Worm (Caenorhabditis elegans) whole organism, young adult: ENCODE data around the gene W03F8.6.
"Not testable (repeated sequence)": the region's sequence is repeated elsewhere in the genome, so short reads cannot be mapped to it uniquely, and the experiment has no call there.

ENCODE experiments used
- B0019.2 ChIP-seq: fragments of 200-800 bp; sonication (Bioruptor generic); conservative IDR thresholded peaks from 2 replicates; pipeline ENCODE4 v1.3.6; 2022; ENCODE audit warnings: missing genetic modification reagents, missing genetic modification characterization, missing compliant biosample characterization
- F10E7.11 ChIP-seq: sonication (generic microtip); optimal IDR thresholded peaks from 2 replicates; lab custom pipeline; 2017; ENCODE audit warnings: mild to moderate bottlenecking, missing genetic modification characterization, moderate library complexity, missing compliant biosample characterization
- F49E8.2 ChIP-seq: sonication (generic microtip); optimal IDR thresholded peaks from 3 replicates; lab custom pipeline; 2017; ENCODE audit warnings: missing genetic modification characterization, mild to moderate bottlenecking, missing compliant biosample characterization, antibody characterized with exemption, moderate library complexity; ENCODE audit not compliant: insufficient read depth
- F55B11.4 ChIP-seq: sonication (generic microtip); optimal IDR thresholded peaks from 2 replicates; lab custom pipeline; 2016; ENCODE audit warnings: missing compliant biosample characterization, missing genetic modification characterization, borderline replicate concordance; ENCODE audit not compliant: insufficient read depth
- K11D2.4 ChIP-seq: fragments of 200-800 bp; sonication (Bioruptor generic); IDR thresholded peaks from 2 replicates; pipeline ENCODE4 v1.3.6; 2022; ENCODE audit warnings: missing genetic modification reagents, missing genetic modification characterization, missing compliant biosample characterization
- K12H6.12 ChIP-seq: fragments of 200-800 bp; sonication (Bioruptor generic); optimal IDR thresholded peaks from 2 replicates; lab custom pipeline; 2018; ENCODE audit warnings: mild to moderate bottlenecking, missing genetic modification characterization, missing compliant biosample characterization
- aptf-2 ChIP-seq: fragments of 200-800 bp; sonication (Bioruptor generic); conservative IDR thresholded peaks from 2 replicates; pipeline ENCODE4 v1.3.6; 2022; ENCODE audit warnings: missing genetic modification reagents, missing genetic modification characterization, missing compliant biosample characterization
- atf-7 ChIP-seq: sonication (generic microtip); optimal IDR thresholded peaks from 2 replicates; lab custom pipeline; 2017; ENCODE audit warnings: mild to moderate bottlenecking, missing genetic modification characterization, missing compliant biosample characterization
- attf-6 ChIP-seq: fragments of 200-800 bp; sonication (Bioruptor generic); IDR thresholded peaks from 2 replicates; pipeline ENCODE4 v1.3.6; 2022; ENCODE audit warnings: missing genetic modification reagents, missing genetic modification characterization, missing compliant biosample characterization
- bed-2 ChIP-seq: fragments of 200-800 bp; sonication (Bioruptor generic); IDR thresholded peaks from 2 replicates; pipeline ENCODE4 v1.3.6; 2022; ENCODE audit warnings: missing genetic modification reagents, missing genetic modification characterization, missing compliant biosample characterization
- ceh-100 ChIP-seq: fragments of 200-800 bp; sonication (Bioruptor generic); IDR thresholded peaks from 2 replicates; pipeline ENCODE4 v1.3.6; 2022; ENCODE audit warnings: missing genetic modification reagents, missing genetic modification characterization, missing compliant biosample characterization
- ceh-79 ChIP-seq: sonication (generic microtip); optimal IDR thresholded peaks from 2 replicates; lab custom pipeline; 2017; ENCODE audit warnings: mild to moderate bottlenecking, missing genetic modification characterization, missing compliant biosample characterization
- die-1 ChIP-seq: sonication (generic microtip); optimal IDR thresholded peaks from 2 replicates; lab custom pipeline; 2016; ENCODE audit warnings: missing genotype, mild to moderate bottlenecking, missing genetic modification characterization, missing compliant biosample characterization
- dox-1 ChIP-seq: fragments of 200-800 bp; sonication (Bioruptor generic); IDR thresholded peaks from 2 replicates; pipeline ENCODE4 v1.3.6; 2022; ENCODE audit warnings: missing genetic modification reagents, missing genetic modification characterization, missing compliant biosample characterization
- egrh-3 ChIP-seq: fragments of 200-800 bp; sonication (Bioruptor generic); IDR thresholded peaks from 2 replicates; pipeline ENCODE4 v1.3.6; 2022; ENCODE audit warnings: missing genetic modification reagents, missing genetic modification characterization, missing compliant biosample characterization
- him-1 ChIP-seq: sonication (generic microtip); optimal IDR thresholded peaks from 2 replicates; lab custom pipeline; 2016; ENCODE audit warnings: missing genotype, missing genetic modification reagents, missing genetic modification characterization, missing compliant biosample characterization
- hlh-12 ChIP-seq: sonication (generic microtip); optimal IDR thresholded peaks from 2 replicates; lab custom pipeline; 2016; ENCODE audit warnings: missing genetic modification characterization, missing compliant biosample characterization
- hmg-1.2 ChIP-seq: fragments of 200-800 bp; sonication (Bioruptor generic); IDR thresholded peaks from 2 replicates; pipeline ENCODE4 v1.3.6; 2022; ENCODE audit warnings: missing genetic modification reagents, missing genetic modification characterization, missing compliant biosample characterization
- hmg-20 ChIP-seq: fragments of 200-800 bp; sonication (Bioruptor generic); IDR thresholded peaks from 2 replicates; pipeline ENCODE4 v1.3.6; 2022; ENCODE audit warnings: missing genetic modification reagents, missing genetic modification characterization, missing compliant biosample characterization
- hrde-1 ChIP-seq: sonication (generic microtip); optimal IDR thresholded peaks from 2 replicates; lab custom pipeline; 2016; ENCODE audit warnings: missing genetic modification characterization, mild to moderate bottlenecking, missing compliant biosample characterization, moderate library complexity, missing genotype, missing genetic modification reagents, borderline replicate concordance
- let-526 ChIP-seq: fragments of 200-800 bp; sonication (Bioruptor generic); IDR thresholded peaks from 2 replicates; pipeline ENCODE4 v1.3.6; 2022; ENCODE audit warnings: missing genetic modification reagents, missing genetic modification characterization, missing compliant biosample characterization
- lin-35 ChIP-seq, 3 experiments: fragments of 150-350 bp in 2 of 3; sonication (generic microtip) in 1 of 3; optimal IDR thresholded peaks; 2 replicates each; lab custom pipeline; 2014 to 2018; ENCODE audit warnings: missing biosample characterization in 3 of 3, missing genetic modification characterization in 3 of 3, missing genetic modification reagents in 3 of 3
- lin-40 ChIP-seq: sonication (generic microtip); optimal IDR thresholded peaks from 2 replicates; lab custom pipeline; 2016; ENCODE audit warnings: missing genetic modification characterization, mild to moderate bottlenecking, missing compliant biosample characterization, missing genotype, missing genetic modification reagents
- mcd-1 ChIP-seq: fragments of 200-800 bp; sonication (Bioruptor generic); IDR thresholded peaks from 2 replicates; pipeline ENCODE4 v1.3.6; 2022; ENCODE audit warnings: missing genetic modification reagents, missing genetic modification characterization, missing compliant biosample characterization
- nfya-2 ChIP-seq: fragments of 200-800 bp; sonication (Bioruptor generic); IDR thresholded peaks from 2 replicates; pipeline ENCODE4 v1.3.6; 2022; ENCODE audit warnings: missing genetic modification reagents, missing genetic modification characterization, missing compliant biosample characterization
- nhr-120 ChIP-seq: fragments of 200-800 bp; sonication (Bioruptor generic); IDR thresholded peaks from 2 replicates; pipeline ENCODE4 v1.3.6; 2022; ENCODE audit warnings: missing genetic modification characterization, missing compliant biosample characterization
- nhr-179 ChIP-seq: sonication (generic microtip); optimal IDR thresholded peaks from 2 replicates; lab custom pipeline; 2016; ENCODE audit warnings: mild to moderate bottlenecking, missing genetic modification characterization, missing compliant biosample characterization
- nhr-27 ChIP-seq: fragments of 200-800 bp; sonication (Bioruptor generic); optimal IDR thresholded peaks from 2 replicates; lab custom pipeline; 2018; ENCODE audit warnings: mild to moderate bottlenecking, missing genetic modification characterization, moderate library complexity, missing compliant biosample characterization
- nhr-80 ChIP-seq: sonication (generic microtip); optimal IDR thresholded peaks from 2 replicates; lab custom pipeline; 2016; ENCODE audit warnings: missing genetic modification characterization, missing compliant biosample characterization
- pha-4 ChIP-seq: fragments of 150-350 bp; sonication (generic microtip); optimal IDR thresholded peaks from 2 replicates; lab custom pipeline; 2014; ENCODE audit warnings: missing biosample characterization, missing genetic modification reagents, missing genetic modification characterization
- somi-1 ChIP-seq: fragments of 200-800 bp; sonication (Bioruptor generic); optimal IDR thresholded peaks from 2 replicates; lab custom pipeline; 2018; ENCODE audit warnings: mild to moderate bottlenecking, missing genetic modification characterization, missing compliant biosample characterization
- sptf-2 ChIP-seq: fragments of 200-800 bp; sonication (Bioruptor generic); optimal IDR thresholded peaks from 2 replicates; lab custom pipeline; 2018; ENCODE audit warnings: mild to moderate bottlenecking, missing genetic modification characterization, missing compliant biosample characterization
- tbx-9 ChIP-seq: sonication (generic microtip); optimal IDR thresholded peaks from 2 replicates; lab custom pipeline; 2016; ENCODE audit warnings: borderline replicate concordance, missing genetic modification characterization, inconsistent platforms, missing compliant biosample characterization
- unc-62 ChIP-seq: fragments of 150-350 bp; optimal IDR thresholded peaks from 2 replicates; lab custom pipeline; 2014; ENCODE audit warnings: missing biosample characterization, missing genetic modification reagents, missing genetic modification characterization
- zfh-2 ChIP-seq: fragments of 200-800 bp; sonication (Bioruptor generic); conservative IDR thresholded peaks from 2 replicates; pipeline ENCODE4 v1.3.6; 2022; ENCODE audit warnings: missing genetic modification reagents, missing genetic modification characterization, missing compliant biosample characterization
- ztf-18 ChIP-seq: sonication (generic microtip); optimal IDR thresholded peaks from 2 replicates; lab custom pipeline; 2016; ENCODE audit warnings: missing genotype, mild to moderate bottlenecking, missing genetic modification characterization, missing compliant biosample characterization
- ztf-3 ChIP-seq: fragments of 200-800 bp; sonication (Bioruptor generic); optimal IDR thresholded peaks from 2 replicates; lab custom pipeline; 2018; ENCODE audit warnings: mild to moderate bottlenecking, missing genetic modification characterization, missing compliant biosample characterization

W03F8.6 gene

ce11 chrIV:5225277-5225822, 39.0 kb upstream of the W03F8.6 start, which contains the start of gene cylc-1:
cylc-1 (minus strand) TSS chrIV:5225772.
- TF ChIP-seq egrh-3 (GFP tag; lab: Robert Waterston, UW): peak; percentile 68
- TF ChIP-seq zfh-2 (GFP tag; lab: Robert Waterston, UW): peak; percentile 79

DNA sequence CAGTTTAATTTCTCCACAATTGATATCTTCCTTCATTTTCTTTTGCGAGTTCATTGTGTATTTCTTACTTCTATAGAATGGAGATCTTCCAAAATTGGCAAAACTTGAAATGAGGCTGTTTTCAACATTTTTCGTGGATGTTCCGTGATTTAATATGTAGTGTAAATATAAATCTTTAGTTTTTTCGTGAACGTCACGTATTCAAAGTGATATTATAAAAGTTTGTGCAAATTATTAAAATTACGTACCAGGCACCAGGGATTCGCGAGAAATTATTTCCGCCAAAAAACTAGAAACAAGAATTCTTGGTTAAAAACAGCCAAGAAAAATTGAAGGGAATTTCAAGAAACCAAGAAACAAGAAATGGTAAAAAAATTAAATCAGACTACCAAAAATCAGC, 37.9 kb upstream of the W03F8.6 start, which contains the start of gene Y59E9AL.8:
Y59E9AL.8 (minus strand) TSS at position 101 of the 400 bp plus-strand sequence.
- TF ChIP-seq nhr-80 (tag; lab: Kevin White, UChicago) (no peak), nhr-120 (GFP tag; lab: Robert Waterston, UW) (no peak), B0019.2 (GFP tag; lab: Robert Waterston, UW) (no peak), K11D2.4 (no peak), aptf-2 (GFP tag; lab: Robert Waterston, UW) (no peak), nhr-27 (no peak), atf-7 (tag; lab: Kevin White, UChicago) (no peak), ztf-18 (no peak), let-526 (GFP tag; lab: Robert Waterston, UW) (no peak), bed-2 (GFP tag; lab: Robert Waterston, UW) (no peak), unc-62 (no peak), tbx-9 (no peak), F49E8.2 (no peak), hmg-1.2 (GFP tag; lab: Robert Waterston, UW) (no peak), ceh-79 (no peak), nhr-179 (tag; lab: Kevin White, UChicago) (no peak)

DNA sequence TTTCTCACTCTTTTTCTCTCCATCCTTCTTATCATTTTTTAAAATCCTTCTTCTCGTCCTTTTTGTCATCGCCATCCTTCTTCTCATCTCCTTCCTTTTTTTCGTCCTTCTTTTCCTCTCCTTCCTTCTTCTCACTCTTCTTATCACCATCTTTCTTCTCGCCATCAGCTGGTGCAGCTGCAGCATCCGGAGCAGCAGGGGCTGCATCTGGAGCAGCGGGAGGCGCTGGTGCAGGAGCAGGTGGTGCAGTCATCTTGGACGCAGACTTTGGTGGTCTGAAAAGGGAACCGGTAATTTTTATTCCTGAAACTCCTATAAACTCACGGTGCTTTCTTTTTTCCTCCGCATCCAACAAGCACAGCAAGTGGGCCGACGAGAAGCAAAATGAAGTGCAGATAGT, 35.3 kb upstream of the W03F8.6 start:
- TF ChIP-seq lin-40 (tag; lab: Kevin White, UChicago) (no peak), egrh-3 (GFP tag; lab: Robert Waterston, UW) (peak; percentile 84; the same call in 1 of the 2 replicates)
- TF ChIP-seq, all 124 proteins: peak for 1

DNA sequence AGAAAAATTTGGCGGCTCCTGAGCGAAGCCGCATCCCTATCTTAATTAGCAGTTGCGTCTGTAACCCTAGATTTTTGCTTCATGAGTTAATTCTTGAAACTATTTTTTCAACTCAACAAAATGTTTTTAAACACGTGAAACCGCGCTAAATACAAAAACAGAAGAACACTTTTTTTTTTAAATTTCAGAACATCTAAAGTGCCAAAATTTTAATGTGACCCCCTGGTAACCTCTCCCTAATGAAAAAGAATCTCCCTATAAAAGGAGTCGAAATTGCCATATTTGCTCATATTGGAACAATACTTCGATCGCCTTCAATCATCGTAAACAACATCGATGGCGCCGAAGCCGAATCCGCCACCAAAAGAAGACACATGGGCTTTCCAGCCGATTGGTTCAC, 32.1 kb upstream of the W03F8.6 start, which contains the start of gene nsph-4.2:
nsph-4.2 (plus strand) TSS at position 301 of the 400 bp plus-strand sequence.
- TF ChIP-seq hlh-12 (tag; lab: Kevin White, UChicago); dox-1 (GFP tag; lab: Robert Waterston, UW); hmg-20 (GFP tag; lab: Robert Waterston, UW): not testable (repeated sequence)
- TF ChIP-seq, all 124 proteins: peak for 0; not testable (repeated sequence) for 124

DNA sequence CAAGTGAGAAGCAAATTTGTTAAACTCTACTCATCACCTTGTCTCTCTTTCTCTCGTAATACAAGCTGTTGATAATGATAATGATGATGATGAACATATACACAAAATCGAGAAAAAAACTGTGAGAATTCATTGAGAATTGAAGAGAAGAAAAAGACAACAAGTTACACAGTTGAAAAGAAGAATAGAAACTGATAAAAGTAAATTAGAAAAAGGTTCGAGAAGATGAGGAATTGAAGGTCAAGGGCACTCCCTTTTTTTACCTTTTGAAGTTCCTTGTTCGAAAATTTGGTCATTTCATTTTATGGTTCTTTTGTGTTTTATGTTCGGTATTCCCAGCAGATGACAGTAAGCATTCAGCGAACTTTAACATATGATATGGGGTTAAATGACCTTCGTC, 30.0 kb upstream of the W03F8.6 start:
- no peak for TF ChIP-seq bed-2 (GFP tag; lab: Robert Waterston, UW)
- peak; percentile 46 for TF ChIP-seq somi-1

ce11 chrIV:5215092-5215491, 28.7 kb upstream of the W03F8.6 start, which contains the start of gene Y59E9AL.4:
Y59E9AL.4 (minus strand) TSS chrIV:5215192.
- no peak for TF ChIP-seq K12H6.12 (tag; lab: Kevin White, UChicago)
- TF ChIP-seq lin-35 (GFP tag; optimal IDR thresholded peaks at IDR 0.05; lab: Kevin White, UChicago): no peak
- TF ChIP-seq him-1: no peak
- TF ChIP-seq pha-4 (tag; lab: Kevin White, UChicago): no peak
- TF ChIP-seq egrh-3 (GFP tag; lab: Robert Waterston, UW): no peak
- TF ChIP-seq ceh-100: no peak
- TF ChIP-seq F10E7.11 (tag; lab: Kevin White, UChicago): no peak
- TF ChIP-seq mcd-1 (GFP tag; lab: Robert Waterston, UW): no peak
- TF ChIP-seq hrde-1 (tag; lab: Kevin White, UChicago): no peak
- no peak for TF ChIP-seq attf-6 (GFP tag; lab: Robert Waterston, UW)
- TF ChIP-seq nfya-2: no peak
- TF ChIP-seq sptf-2 (GFP tag; lab: Kevin White, UChicago): no peak
- TF ChIP-seq ztf-3 (GFP tag; lab: Kevin White, UChicago): no peak
- TF ChIP-seq F55B11.4 (tag; lab: Kevin White, UChicago): no peak
- no peak for TF ChIP-seq die-1 (tag; lab: Kevin White, UChicago)
- TF ChIP-seq, all 124 proteins: peak for 0
